Fruit fly (Drosophila melanogaster): ENCODE data around the gene fzr.

fzr gene

dm6 chrX:4666650-4667360 is 12.5 kb downstream of the fzr start, which contains the start of gene CG3009 (continued):
- TF ChIP-seq kni (GFP tag; optimal IDR thresholded peaks at IDR 0.05): peak; percentile 87
- peak; percentile 97 for TF ChIP-seq her (GFP tag; optimal IDR thresholded peaks at IDR 0.05)
- peak; percentile 30 for TF ChIP-seq Elba2 (GFP tag; optimal IDR thresholded peaks at IDR 0.05)
- no peak for TF ChIP-seq hth (optimal IDR thresholded peaks at IDR 0.05)
- peak; percentile 39 for TF ChIP-seq Dp (GFP tag; optimal IDR thresholded peaks at IDR 0.05)
- peak; percentile 93 for TF ChIP-seq ap (GFP tag; IDR thresholded peaks at IDR 0.05)
- peak; percentile 98 for TF ChIP-seq CG7839 (tag; optimal IDR thresholded peaks at IDR 0.05)
- peak; percentile 95 for TF ChIP-seq Abd-B (GFP tag; optimal IDR thresholded peaks at IDR 0.05)
- peak; percentile 99 for TF ChIP-seq Rfx (GFP tag; IDR thresholded peaks at IDR 0.05)
- peak; percentile 97 for TF ChIP-seq ERR (GFP tag; optimal IDR thresholded peaks at IDR 0.05)
- peak; percentile 98 for TF ChIP-seq CG13424 (tag; optimal IDR thresholded peaks at IDR 0.05)
- TF ChIP-seq Atf3 (GFP tag; optimal IDR thresholded peaks at IDR 0.05): peak; percentile 96
- no peak for TF ChIP-seq ato (GFP tag; IDR thresholded peaks at IDR 0.05; ENCODE audit: partially characterized antibody)
- TF ChIP-seq Camta (GFP tag; optimal IDR thresholded peaks at IDR 0.05): peak; percentile 97
- peak; percentile 95 for TF ChIP-seq jigr1 (GFP tag; IDR thresholded peaks at IDR 0.05)
- peak; percentile 98 for TF ChIP-seq sob (GFP tag; IDR thresholded peaks at IDR 0.05)
- TF ChIP-seq Dfd (GFP tag; optimal IDR thresholded peaks at IDR 0.05): no peak
- peak; percentile 84 for TF ChIP-seq CG2116 (GFP tag; optimal IDR thresholded peaks at IDR 0.05)
- TF ChIP-seq Nf-YB (GFP tag; optimal IDR thresholded peaks at IDR 0.05): peak; percentile 84
- TF ChIP-seq MESR4 (GFP tag; optimal IDR thresholded peaks at IDR 0.05): peak; percentile 69
- peak; percentile 98 for TF ChIP-seq CG6689 (GFP tag; IDR thresholded peaks at IDR 0.05)
- peak; percentile 97 for TF ChIP-seq disco-r (GFP tag; optimal IDR thresholded peaks at IDR 0.05)
- TF ChIP-seq CG4820 (GFP tag; optimal IDR thresholded peaks at IDR 0.05): peak; percentile 94
- no peak for TF ChIP-seq inv (GFP tag; IDR thresholded peaks at IDR 0.05; ENCODE audit: partially characterized antibody)
- TF ChIP-seq CG1529 (GFP tag; optimal IDR thresholded peaks at IDR 0.05): peak; percentile 94
- TF ChIP-seq yki (optimal IDR thresholded peaks at IDR 0.05): no peak
- TF ChIP-seq nom (GFP tag; optimal IDR thresholded peaks at IDR 0.05): peak; percentile 96
- TF ChIP-seq Dref (GFP tag; IDR thresholded peaks at IDR 0.05): peak; percentile 41; the same call in 1 of the 2 replicates
- TF ChIP-seq schlank (tag; optimal IDR thresholded peaks at IDR 0.05): peak; percentile 97
- TF ChIP-seq ttk (GFP tag; IDR thresholded peaks at IDR 0.05): peak; percentile 95
- TF ChIP-seq Meics (GFP tag; optimal IDR thresholded peaks at IDR 0.05): peak; percentile 98
- TF ChIP-seq CG14441 (GFP tag; IDR thresholded peaks at IDR 0.05): peak; percentile 98
- no peak for TF ChIP-seq CG16813 (GFP tag; IDR thresholded peaks at IDR 0.05; ENCODE audit: partially characterized antibody)
- peak; percentile 96 for TF ChIP-seq CG12299 (tag; optimal IDR thresholded peaks at IDR 0.05)
- peak; percentile 98 for TF ChIP-seq gem (tag; optimal IDR thresholded peaks at IDR 0.05)
- peak; percentile 93 for TF ChIP-seq da (GFP tag; optimal IDR thresholded peaks at IDR 0.05)
- peak; percentile 92 for TF ChIP-seq sens-2 (GFP tag; IDR thresholded peaks at IDR 0.05)
- peak; percentile 98 for TF ChIP-seq CG6765 (GFP tag; optimal IDR thresholded peaks at IDR 0.05)
- TF ChIP-seq Xbp1 (GFP tag; optimal IDR thresholded peaks at IDR 0.05): peak; percentile 98
- TF ChIP-seq gsb (GFP tag; IDR thresholded peaks at IDR 0.05): peak; percentile 96
- peak; percentile 38 for TF ChIP-seq CG1832 (GFP tag; optimal IDR thresholded peaks at IDR 0.05)
- TF ChIP-seq Oli (tag; optimal IDR thresholded peaks at IDR 0.05): peak; percentile 97
- TF ChIP-seq Tbp (GFP tag; optimal IDR thresholded peaks at IDR 0.05): no peak
- TF ChIP-seq CG7928 (GFP tag; optimal IDR thresholded peaks at IDR 0.05): peak; percentile 79
- peak; percentile 94 for TF ChIP-seq CG7357 (GFP tag; IDR thresholded peaks at IDR 0.05)
- peak; percentile 99 for TF ChIP-seq lmd (GFP tag; IDR thresholded peaks at IDR 0.05)
- peak; percentile 94 for TF ChIP-seq C15 (GFP tag; IDR thresholded peaks at IDR 0.05)
- no peak for TF ChIP-seq unc-4 (GFP tag; IDR thresholded peaks at IDR 0.05; ENCODE audit: partially characterized antibody)
- peak; percentile 98 for TF ChIP-seq pb (GFP tag; optimal IDR thresholded peaks at IDR 0.05)
- TF ChIP-seq abd-A (tag; optimal IDR thresholded peaks at IDR 0.05): peak; percentile 85
